Worm (Caenorhabditis elegans) whole organism, early embryonic: ENCODE measurements around the gene hlh-25.
"Not testable (repeated sequence)": the region's sequence is repeated elsewhere in the genome, so short reads cannot be mapped to it uniquely, and the experiment has no call there.

ENCODE experiments used
- B0310.2 ChIP-seq: sonication (generic microtip); optimal IDR thresholded peaks from 2 replicates; lab custom pipeline; 2016; ENCODE audit warnings: mild to moderate bottlenecking, missing genetic modification characterization, missing compliant biosample characterization
- aly-1 ChIP-seq: sonication (generic microtip); optimal IDR thresholded peaks from 2 replicates; lab custom pipeline; 2016; ENCODE audit warnings: missing genetic modification characterization, missing compliant biosample characterization
- ama-1 ChIP-seq: fragments of 150-350 bp; optimal IDR thresholded peaks from 2 replicates; lab custom pipeline; 2014
- flt-1 ChIP-seq: fragments of 200-800 bp; sonication (Bioruptor generic); IDR thresholded peaks from 2 replicates; pipeline ENCODE4 v1.3.6; 2022; ENCODE audit warnings: missing genetic modification characterization, missing compliant biosample characterization
- hmbx-1 ChIP-seq: sonication (generic microtip); optimal IDR thresholded peaks from 2 replicates; lab custom pipeline; 2016; ENCODE audit warnings: mild to moderate bottlenecking, missing genetic modification characterization, missing compliant biosample characterization

- not testable (repeated sequence) for TF ChIP-seq hmbx-1 (tag; lab: Kevin White, UChicago); aly-1 (tag; lab: Kevin White, UChicago); ama-1 (lab: Kevin White, UChicago); B0310.2 (tag; lab: Kevin White, UChicago); flt-1 (GFP tag; lab: Robert Waterston, UW)
Measured at ce11 chrII:5540113-5540512, 5.1 kb downstream of the hlh-25 start, which contains the start of gene hlh-27.
